Fruit fly (Drosophila melanogaster): Measurements from ENCODE around the gene CG14442.

Gene CG14442

DNA sequence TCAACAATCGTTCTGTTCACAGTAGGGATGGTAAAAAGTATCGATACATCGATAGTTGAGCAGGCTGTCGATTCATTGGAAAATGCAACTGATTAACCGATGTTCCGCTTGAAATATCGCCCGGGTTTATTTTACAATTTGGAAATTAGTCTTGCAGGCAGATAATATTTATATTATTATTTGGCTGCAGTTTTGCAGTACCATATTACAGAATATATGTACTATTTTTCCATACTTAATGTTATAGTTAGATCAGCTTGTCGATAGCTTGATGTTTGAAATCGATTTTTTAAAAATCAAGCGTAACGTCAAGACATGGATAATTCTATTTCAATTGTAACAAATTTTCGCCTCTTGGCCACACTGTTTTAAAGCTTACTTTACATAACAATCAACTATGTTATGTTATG, at the start of gene CG14442:
CG14442 (minus strand) TSS at position 29 of the 410 bp plus-strand sequence.
- no peak for TF ChIP-seq CG8478 (optimal IDR thresholded peaks at IDR 0.05)
- TF ChIP-seq CTCF (optimal IDR thresholded peaks at IDR 0.05), result no peak

DNA sequence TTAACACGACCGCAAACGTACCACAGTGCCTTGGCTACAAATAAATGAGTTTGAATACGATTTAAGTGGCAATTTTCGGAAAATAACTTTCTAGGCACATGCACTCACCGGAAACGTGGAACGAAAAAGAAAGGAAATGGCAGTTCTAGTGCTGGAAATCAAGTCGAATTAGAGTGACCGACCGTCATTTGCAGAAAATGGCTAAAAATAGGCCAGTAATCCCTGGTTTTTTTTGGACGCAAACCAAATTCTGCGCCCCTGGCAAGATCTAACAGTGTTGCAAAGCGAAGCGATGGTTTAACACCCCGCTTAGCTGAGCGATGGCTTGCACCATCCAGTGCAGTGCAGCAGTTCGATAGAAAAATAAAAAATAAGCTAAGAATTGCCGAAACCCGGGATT, 49.3 kb upstream of the CG14442 start, which contains the start of gene RpL17:
RpL17 (minus strand) TSS at position 151 of the 400 bp plus-strand sequence.
- TF ChIP-seq CG8478 (optimal IDR thresholded peaks at IDR 0.05), result no peak
- TF ChIP-seq CTCF (optimal IDR thresholded peaks at IDR 0.05), result peak; percentile 67 to 69

DNA sequence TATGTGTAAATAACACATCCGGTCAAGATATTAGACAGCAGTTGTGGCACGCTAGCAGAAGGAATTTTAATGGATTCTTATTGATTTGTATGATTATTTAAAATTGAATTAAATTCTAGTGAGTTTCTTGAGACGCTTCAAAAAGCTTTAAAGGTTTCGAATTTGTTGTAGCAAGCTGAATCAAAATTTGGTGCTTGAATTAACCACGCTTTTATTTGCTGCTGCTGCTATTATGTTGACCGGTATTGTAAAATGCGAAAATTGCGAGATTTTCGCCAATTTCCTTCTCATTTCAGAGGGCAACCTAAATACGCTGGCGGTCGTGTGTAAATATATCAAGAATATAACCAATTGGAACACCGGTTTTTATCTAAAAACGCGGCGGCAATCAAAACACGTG, 48.4 kb upstream of the CG14442 start:
- TF ChIP-seq CG8478 (optimal IDR thresholded peaks at IDR 0.05) (no peak), CTCF (optimal IDR thresholded peaks at IDR 0.05) (no peak)

DNA sequence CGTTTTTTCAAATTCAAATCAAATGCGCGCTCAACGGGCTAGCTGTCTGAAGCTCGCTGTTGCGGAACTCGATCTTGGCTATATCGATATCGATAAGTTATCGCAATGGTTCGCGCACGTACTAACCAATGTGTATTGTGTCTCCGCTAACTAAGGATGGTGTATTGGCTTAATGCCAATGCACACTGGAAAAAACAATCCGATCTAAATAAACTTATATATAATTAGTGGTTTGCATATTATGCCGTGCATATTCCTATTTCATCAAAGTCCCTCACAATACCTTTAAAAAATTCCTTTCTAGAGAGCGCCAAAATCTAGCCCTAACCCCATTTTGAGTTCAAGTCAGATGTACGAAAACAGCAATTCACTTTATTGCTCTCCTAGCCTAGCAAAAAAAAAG, 46.4 kb upstream of the CG14442 start:
- TF ChIP-seq CTCF (optimal IDR thresholded peaks at IDR 0.05), result peak; percentile 65 to 70
- TF ChIP-seq CG8478 (optimal IDR thresholded peaks at IDR 0.05), result no peak

DNA sequence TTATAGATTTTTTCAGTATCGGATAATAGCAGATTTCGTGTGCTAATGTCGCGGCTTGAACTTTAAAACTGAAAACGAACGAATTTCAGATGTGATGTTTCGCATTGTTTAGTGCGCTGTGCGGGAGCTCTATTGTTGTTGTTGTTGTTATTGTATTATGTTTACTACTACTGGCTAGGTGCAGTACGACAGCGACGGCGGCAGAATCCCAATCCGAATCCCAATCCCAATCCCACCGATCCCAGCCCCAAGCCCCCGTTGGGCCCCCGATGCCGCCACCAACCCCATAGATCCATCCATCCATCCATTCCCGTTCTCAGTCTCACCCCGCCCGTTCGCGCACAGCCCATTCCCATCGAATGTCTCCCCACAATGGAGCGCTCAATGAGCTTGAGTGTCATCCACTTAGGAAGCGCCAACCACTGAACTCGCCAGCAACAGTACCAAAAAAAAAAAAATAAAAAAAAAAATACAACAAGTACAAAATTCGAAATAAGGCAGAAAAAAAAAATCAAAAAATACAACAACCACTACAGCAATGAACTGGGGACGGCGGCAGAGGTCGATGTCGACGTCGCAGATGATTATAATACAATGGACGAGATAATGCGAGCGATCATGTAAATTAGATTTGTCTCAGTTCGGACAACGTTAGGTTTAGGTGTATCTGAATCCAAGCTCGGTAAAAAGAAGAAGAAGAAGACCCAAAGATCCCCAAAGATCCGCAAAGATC, 45.3 kb upstream of the CG14442 start, which contains the start of gene CG3168:
CG3168 (minus strand) TSS at position 51 of the 733 bp plus-strand sequence.
- no peak for TF ChIP-seq CG8478 (optimal IDR thresholded peaks at IDR 0.05)
- TF ChIP-seq CTCF (optimal IDR thresholded peaks at IDR 0.05), result no peak

DNA sequence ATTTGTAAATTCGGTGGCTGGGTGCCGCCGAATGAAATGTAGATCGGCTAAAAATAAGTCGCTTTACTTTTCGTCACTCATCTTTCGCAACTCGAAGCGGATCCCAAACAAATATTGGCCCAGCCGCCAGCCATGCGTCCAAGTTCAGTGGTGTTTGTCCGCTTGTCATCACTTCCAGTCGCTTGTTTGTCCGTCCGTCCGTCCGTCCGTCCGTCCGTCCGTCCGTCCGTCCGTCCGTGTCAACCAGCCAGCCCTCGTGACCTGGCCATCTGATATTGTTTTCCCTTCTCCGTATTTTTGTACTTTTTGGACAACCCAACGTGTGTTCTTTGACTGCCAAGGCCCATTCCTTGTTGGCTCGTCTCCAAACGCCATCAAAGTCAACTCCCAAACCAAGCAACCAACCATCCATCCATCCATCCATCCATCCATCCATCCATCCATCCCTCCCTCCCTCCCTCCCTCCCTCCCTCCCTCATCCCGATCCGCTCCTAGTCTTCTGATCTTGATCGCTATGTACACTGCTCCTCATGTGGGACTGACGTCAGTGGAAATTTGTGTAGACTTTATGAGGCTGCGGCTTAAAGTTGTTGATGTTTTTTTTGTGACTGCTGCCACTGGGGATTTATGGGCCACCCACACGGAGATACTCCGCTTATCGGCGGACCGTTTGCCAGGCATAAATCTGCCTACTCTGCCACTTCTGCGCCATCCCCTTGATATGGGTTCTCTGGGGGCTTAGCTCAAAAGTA, 38.7 kb upstream of the CG14442 start:
- no peak for TF ChIP-seq CG8478 (optimal IDR thresholded peaks at IDR 0.05)

DNA sequence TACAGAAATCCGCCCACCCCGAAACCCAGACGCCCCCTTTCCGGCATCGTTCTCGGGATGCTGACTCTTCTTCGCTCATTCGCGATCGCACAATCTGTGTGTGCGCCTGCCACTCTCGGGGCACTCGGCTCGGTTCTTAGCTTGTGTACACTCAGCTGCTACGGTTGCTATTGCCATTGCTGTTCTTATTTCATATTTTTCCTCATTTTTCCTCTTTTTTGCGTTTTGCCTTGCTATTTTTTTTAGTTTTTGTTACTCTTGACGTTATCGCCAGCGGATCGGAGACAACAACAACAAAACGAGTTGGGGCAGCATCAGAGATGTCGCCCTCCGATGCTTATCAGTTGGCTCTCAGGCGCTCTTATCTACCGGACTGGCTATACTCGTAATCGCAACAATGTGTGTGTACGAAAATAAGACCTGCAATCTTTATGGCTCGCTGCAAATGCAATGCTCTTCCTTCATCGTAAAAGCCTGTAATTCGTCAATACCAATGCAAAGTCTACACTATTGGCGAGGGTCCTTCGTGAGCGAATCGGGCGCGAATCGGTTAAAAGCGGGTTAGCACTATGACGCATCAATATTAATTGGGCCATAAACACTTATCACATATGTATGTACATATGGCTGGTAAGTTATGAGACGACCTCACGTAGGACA, 35.9 kb upstream of the CG14442 start:
- TF ChIP-seq CG8478 (optimal IDR thresholded peaks at IDR 0.05) (no peak), CTCF (optimal IDR thresholded peaks at IDR 0.05) (no peak)

DNA sequence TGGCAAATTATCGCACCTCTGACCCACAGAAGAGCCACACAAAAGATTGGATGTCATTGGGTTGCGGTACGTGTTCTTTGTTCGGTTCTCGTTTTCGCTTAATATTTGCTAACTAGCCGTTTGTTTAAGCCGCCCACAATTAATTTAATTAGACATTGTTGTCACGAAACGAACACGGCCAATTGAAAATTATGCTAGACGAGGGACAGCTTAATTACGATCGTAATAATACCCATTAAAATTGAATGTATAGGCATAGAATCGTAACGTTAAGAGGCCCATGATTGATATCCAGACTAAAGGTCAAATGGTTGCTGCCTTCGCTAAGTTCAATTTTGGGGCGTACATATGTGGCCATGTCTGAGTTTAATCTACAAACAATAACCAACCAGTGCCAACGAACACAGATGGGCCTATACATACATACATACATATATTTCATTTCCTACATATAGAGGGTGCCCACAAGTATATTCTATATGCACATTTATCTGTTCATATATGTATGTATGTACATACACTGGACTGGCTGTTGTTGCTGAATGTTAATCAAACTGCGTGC, 33.9 kb upstream of the CG14442 start:
- peak; percentile 82 to 87 for TF ChIP-seq CTCF (optimal IDR thresholded peaks at IDR 0.05)
- no peak for TF ChIP-seq CG8478 (optimal IDR thresholded peaks at IDR 0.05)

DNA sequence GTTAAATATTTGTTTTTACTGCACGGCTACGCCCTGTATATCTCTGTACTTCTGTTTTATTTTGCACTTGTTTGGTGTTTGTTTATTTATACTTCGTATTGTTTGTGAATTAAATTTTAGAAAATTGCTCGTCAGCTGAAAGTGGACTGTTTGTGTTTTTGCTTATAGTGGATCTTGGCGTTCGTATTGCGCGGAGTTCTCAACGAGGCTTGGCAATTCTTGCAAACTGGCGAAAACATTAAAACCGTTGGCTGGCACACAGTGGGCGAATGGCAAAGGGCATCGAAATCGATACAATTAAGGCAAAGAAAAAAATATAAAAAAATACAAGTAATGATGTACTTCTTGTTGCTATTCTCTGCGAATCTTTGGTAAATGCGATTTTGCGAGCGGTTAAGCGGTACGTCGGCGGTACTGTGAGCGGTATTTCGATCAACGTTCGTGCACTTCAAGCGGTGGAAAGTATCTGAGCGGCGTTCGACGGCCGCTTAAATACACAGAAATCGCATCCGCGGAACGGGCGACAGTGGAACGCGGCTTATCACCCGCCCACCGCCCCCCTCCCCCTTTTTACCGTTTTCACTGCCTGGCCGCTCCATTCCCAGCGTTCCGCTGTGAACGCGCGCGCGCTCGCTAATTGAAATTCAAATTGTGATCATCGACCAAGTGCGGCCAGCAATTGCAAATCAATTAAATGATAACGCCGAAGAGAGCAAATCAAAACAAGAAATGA, 32.1 kb upstream of the CG14442 start:
- no peak for TF ChIP-seq CTCF (optimal IDR thresholded peaks at IDR 0.05)
- no peak for TF ChIP-seq CG8478 (optimal IDR thresholded peaks at IDR 0.05)

DNA sequence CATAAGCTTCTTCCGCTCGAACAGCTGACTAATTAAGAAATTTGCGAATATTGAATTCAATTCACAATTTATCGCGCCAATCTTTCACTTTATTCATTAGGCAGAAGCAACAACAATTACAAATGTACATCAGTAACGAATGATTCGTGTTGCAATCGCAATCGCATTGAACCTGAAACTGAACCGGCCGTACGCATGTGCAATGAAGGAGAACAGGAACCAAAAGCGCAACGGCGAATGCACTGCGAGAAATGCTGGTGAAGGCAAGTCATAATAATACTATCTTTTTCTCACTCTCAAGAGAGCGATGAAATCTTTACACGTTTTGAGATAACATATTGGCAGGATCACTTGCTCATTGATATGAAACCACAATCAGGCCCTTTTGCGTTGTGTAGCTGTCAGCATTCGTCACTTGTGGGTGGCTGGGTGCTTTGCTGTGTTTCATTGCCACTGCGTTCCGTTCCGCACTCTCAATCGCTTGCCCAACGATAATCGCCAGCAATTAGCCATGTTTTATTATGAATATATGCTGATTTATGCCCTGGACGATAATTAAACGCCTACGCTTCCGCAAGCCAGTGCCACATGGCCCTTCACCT, 30.2 kb upstream of the CG14442 start:
- no peak for TF ChIP-seq CTCF (optimal IDR thresholded peaks at IDR 0.05)
- TF ChIP-seq CG8478 (optimal IDR thresholded peaks at IDR 0.05), result no peak

DNA sequence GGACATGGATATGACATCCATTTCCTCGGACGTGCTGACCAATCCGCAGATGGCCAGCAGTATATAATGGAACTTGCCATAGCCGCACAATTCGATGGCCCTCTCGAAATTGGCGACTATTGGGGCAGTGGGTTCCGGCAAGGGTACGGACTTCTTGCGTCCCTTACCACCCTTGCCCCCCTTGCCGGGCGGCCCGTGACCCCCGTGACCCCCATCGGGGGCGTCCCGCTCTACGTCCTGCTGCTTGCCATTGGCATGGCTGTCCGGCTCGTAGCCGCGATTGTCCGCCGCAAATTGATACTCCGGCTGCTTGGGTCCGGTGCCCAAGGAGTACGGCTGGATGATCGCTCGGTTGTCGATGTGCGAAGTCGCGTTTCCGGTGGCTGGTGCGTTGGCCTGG, 28.8 kb upstream of the CG14442 start:
- TF ChIP-seq CTCF (optimal IDR thresholded peaks at IDR 0.05) (no peak), CG8478 (optimal IDR thresholded peaks at IDR 0.05) (no peak)

DNA sequence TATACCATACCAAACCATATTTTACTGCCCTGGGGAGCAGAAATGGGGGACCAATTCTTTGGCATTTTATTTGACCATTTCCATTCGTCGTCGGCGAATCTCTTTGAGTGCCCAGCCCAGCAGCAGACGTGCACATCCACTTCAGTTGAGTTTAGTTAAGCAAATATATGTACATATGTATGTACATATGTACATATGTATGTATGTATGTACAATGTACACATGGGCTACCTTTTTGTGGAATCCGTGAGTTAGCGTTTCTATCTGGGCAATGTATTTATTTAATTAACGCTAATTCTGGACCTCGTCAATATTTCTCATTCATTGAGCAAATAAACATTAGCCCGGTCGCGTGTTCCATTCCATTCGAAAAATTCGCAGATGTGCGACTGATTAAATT, 25.2 kb upstream of the CG14442 start:
- TF ChIP-seq CG8478 (optimal IDR thresholded peaks at IDR 0.05), result no peak
- no peak for TF ChIP-seq CTCF (optimal IDR thresholded peaks at IDR 0.05)

DNA sequence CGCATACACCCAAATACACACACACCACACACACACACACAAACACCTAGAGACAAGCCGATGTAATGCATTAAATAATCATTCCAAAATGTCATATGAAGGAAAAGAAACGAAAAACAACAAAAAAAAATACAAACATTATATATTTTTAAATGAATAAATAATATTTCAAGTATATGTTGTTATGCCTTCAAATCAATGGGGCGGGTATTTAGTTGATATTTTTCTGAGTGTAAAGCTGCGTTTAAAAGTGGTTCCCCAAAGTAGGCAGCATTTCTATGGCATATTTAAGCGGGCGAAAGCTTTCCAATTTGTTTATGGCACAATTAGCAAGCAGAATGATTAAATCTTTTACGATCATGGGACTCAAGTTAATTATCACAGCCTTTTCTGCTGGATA, 24.5 kb upstream of the CG14442 start:
- no peak for TF ChIP-seq CTCF (optimal IDR thresholded peaks at IDR 0.05)
- TF ChIP-seq CG8478 (optimal IDR thresholded peaks at IDR 0.05), result no peak

DNA sequence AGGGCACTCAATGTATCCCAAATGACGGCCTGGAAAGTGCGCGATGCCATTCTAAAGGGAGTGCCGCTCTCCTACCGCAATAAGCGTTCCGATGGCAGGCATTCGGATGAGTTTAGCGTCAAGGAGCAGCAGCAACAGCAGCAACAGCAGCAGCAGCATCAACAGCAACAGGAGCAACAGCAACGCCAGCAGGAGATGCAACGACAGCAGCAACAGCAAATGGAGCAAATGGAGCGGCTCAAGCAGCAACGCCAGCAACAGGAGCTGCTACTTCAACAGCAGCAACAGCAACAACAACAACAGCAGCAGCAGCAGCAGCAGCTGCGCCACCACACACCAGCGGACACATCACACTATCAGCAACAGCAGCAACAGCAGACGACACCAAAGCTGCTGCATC, 21.4 kb upstream of the CG14442 start:
- no peak for TF ChIP-seq CG8478 (optimal IDR thresholded peaks at IDR 0.05)
- no peak for TF ChIP-seq CTCF (optimal IDR thresholded peaks at IDR 0.05)

Data from S2 (cell line).